Worm (Caenorhabditis elegans) whole organism, L4 larva: ENCODE results near the gene E02H9.9.
"Not testable (repeated sequence)": the region's sequence is repeated elsewhere in the genome, so short reads cannot be mapped to it uniquely, and the experiment has no call there.

Experiments used
- F26F4.8 ChIP-seq: fragments of 200-800 bp; sonication (Bioruptor generic); conservative IDR thresholded peaks from 2 replicates; pipeline ENCODE4 v1.3.6; 2022; ENCODE audit warnings: missing genetic modification characterization, missing compliant biosample characterization
- F49E8.2 ChIP-seq: sonication (generic microtip); optimal IDR thresholded peaks from 2 replicates; lab custom pipeline; 2016; ENCODE audit warnings: missing compliant biosample characterization, mild to moderate bottlenecking, missing genetic modification characterization, borderline replicate concordance
- Y105C5A.15 ChIP-seq: fragments of 200-800 bp; sonication (Bioruptor generic); IDR thresholded peaks from 2 replicates; pipeline ENCODE4 v1.3.6; 2022; ENCODE audit warnings: missing genetic modification characterization, missing compliant biosample characterization
- aly-2 ChIP-seq: sonication (generic microtip); optimal IDR thresholded peaks from 2 replicates; lab custom pipeline; 2018; ENCODE audit warnings: missing biosample characterization, missing genetic modification characterization
- ama-1 ChIP-seq: fragments of 150-350 bp; optimal IDR thresholded peaks from 2 replicates; lab custom pipeline; 2014; ENCODE audit warnings: inconsistent platforms, mixed read lengths
- cey-2 ChIP-seq: sonication (generic microtip); optimal IDR thresholded peaks from 3 replicates; lab custom pipeline; 2017; ENCODE audit warnings: missing genetic modification characterization, mild to moderate bottlenecking, missing compliant biosample characterization, antibody characterized with exemption, borderline replicate concordance; ENCODE audit not compliant: insufficient read depth
- egl-27 ChIP-seq: sonication (generic microtip); optimal IDR thresholded peaks from 3 replicates; lab custom pipeline; 2017; ENCODE audit warnings: missing biosample characterization, missing genetic modification reagents, missing genetic modification characterization
- lin-13 ChIP-seq: fragments of 150-350 bp; optimal IDR thresholded peaks from 2 replicates; lab custom pipeline; 2014; ENCODE audit warnings: missing biosample characterization, missing genetic modification reagents, missing genetic modification characterization
- mes-2 ChIP-seq: sonication (generic microtip); optimal IDR thresholded peaks from 2 replicates; lab custom pipeline; 2016; ENCODE audit warnings: missing genotype, mild to moderate bottlenecking, missing genetic modification characterization, missing compliant biosample characterization; ENCODE audit not compliant: poor library complexity, severe bottlenecking
- nhr-11 ChIP-seq: fragments of 150-350 bp; optimal IDR thresholded peaks from 2 replicates; lab custom pipeline; 2014; ENCODE audit warnings: missing biosample characterization, missing genetic modification characterization
- nhr-237 ChIP-seq: sonication (generic microtip); optimal IDR thresholded peaks from 2 replicates; lab custom pipeline; 2017; ENCODE audit warnings: missing biosample characterization, missing genetic modification characterization
- pha-4 ChIP-seq, 2 experiments: fragments of 150-350 bp in 1 of 2; fragments of 200-800 bp in 1 of 2; sonication (Bioruptor generic) in 1 of 2; IDR thresholded peaks in 1 of 2; optimal IDR thresholded peaks in 1 of 2; 2 replicates each; pipeline versions ENCODE4 v1.3.6 to Lab custom; 2014 to 2022; ENCODE audit warnings: missing genetic modification characterization in 2 of 2, missing genetic modification reagents in 2 of 2, missing biosample characterization in 1 of 2, missing compliant biosample characterization in 1 of 2
- unc-130 ChIP-seq: sonication (generic microtip); optimal IDR thresholded peaks from 2 replicates; lab custom pipeline; 2016; ENCODE audit warnings: missing genetic modification reagents, missing genetic modification characterization, missing compliant biosample characterization
- unc-62 ChIP-seq, 3 experiments: fragments of 150-350 bp in 1 of 3; sonication (generic microtip); optimal IDR thresholded peaks in 2 of 3; peaks in 1 of 3; 1 replicate in 1 of 3; 2 replicates in 2 of 3; lab custom pipeline; 2014 to 2017; ENCODE audit warnings: missing biosample characterization in 3 of 3, missing genetic modification characterization in 3 of 3, missing genetic modification reagents in 3 of 3, missing genotype in 1 of 3

DNA sequence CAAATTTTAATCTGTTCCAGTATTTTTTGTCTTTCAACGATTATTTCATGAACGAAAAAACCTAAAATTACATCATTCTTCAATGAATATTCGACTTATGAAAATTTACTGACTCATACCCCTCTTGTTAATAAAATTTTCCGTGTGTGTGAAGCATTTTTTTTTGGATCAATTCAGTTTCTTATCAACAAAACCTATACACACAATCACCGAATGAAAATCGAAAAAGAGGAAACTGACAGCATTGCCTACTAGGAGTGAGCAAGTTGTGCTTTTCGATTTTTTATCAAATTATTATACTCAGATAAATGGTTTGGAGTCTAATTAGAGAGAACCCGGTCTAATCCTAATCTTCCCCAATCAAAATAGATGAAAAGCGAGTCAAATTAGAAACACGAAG lies 9.4 kb downstream of the E02H9.9 start, which contains the start of gene E02H9.3:
- TF ChIP-seq nhr-237 (tag; lab: Kevin White, UChicago); egl-27; aly-2; unc-62 (GFP tag; optimal IDR thresholded peaks at IDR 0.05 in 1 of 2; lab: Kevin White, UChicago); unc-62 (tag; optimal IDR thresholded peaks at IDR 0.05; lab: Kevin White, UChicago); lin-13; cey-2; unc-130 (GFP tag; lab: Kevin White, UChicago); Y105C5A.15 (GFP tag; lab: Robert Waterston, UW); nhr-11 (tag; lab: Kevin White, UChicago); F49E8.2 (tag; lab: Kevin White, UChicago); mes-2 (tag; lab: Kevin White, UChicago); pha-4 (GFP tag; IDR thresholded peaks at IDR 0.05; lab: Robert Waterston, UW); pha-4 (tag; optimal IDR thresholded peaks at IDR 0.05; lab: Kevin White, UChicago); F26F4.8 (GFP tag; lab: Robert Waterston, UW); ama-1 (lab: Kevin White, UChicago): not testable (repeated sequence)
